Comparison of ENCODE assay signal across 3 worm cellular contexts in genomic region chrV:17819704-17820103, ce11.
TF ChIP-seq lines count a peak whose summit lies in the region.

No protein-coding gene starts in this region.

TF ChIP-seq in whole organism, L4 larva, 104 proteins besides CTCF, POLR2A, EP300 and RAD21:
- TF ChIP-seq fkh-10 (GFP tag; optimal IDR thresholded peaks at IDR 0.05; lab: Kevin White, UChicago) (no peak), set-16 (GFP tag; IDR thresholded peaks at IDR 0.05; lab: Robert Waterston, UW) (peak; percentile 73), nhr-11 (tag; optimal IDR thresholded peaks at IDR 0.05; lab: Kevin White, UChicago) (no peak), hlh-11 (tag; optimal IDR thresholded peaks at IDR 0.05; lab: Kevin White, UChicago) (no peak), skn-1 (tag; optimal IDR thresholded peaks at IDR 0.05; lab: Kevin White, UChicago) (no peak), egl-43 (GFP tag; IDR thresholded peaks at IDR 0.05; lab: Robert Waterston, UW) (peak; percentile 68; the same call in 1 of the 2 replicates)

TF ChIP-seq in whole organism, midembryonic, 9 proteins besides CTCF, POLR2A, EP300 and RAD21:
- no peak for TF ChIP-seq med-1 (GFP tag; optimal IDR thresholded peaks at IDR 0.05; lab: Kevin White, UChicago; ENCODE audit: insufficient read depth)
- TF ChIP-seq flt-1 (GFP tag; IDR thresholded peaks at IDR 0.05; lab: Robert Waterston, UW), result no peak
- no peak for TF ChIP-seq klf-2 (GFP tag; conservative IDR thresholded peaks at IDR 0.05; lab: Robert Waterston, UW)
- TF ChIP-seq ztf-23 (GFP tag; IDR thresholded peaks at IDR 0.05; lab: Robert Waterston, UW), result 0 out of 2 replicates have a peak, but pooled peaks have one; percentile 25
- no peak for TF ChIP-seq T22C8.4 (GFP tag; IDR thresholded peaks at IDR 0.05; lab: Robert Waterston, UW)
- no peak for TF ChIP-seq ref-1 (GFP tag; conservative IDR thresholded peaks at IDR 0.05; lab: Robert Waterston, UW)
- no peak for TF ChIP-seq cog-1 (tag; optimal IDR thresholded peaks at IDR 0.05; lab: Kevin White, UChicago)
- TF ChIP-seq ztf-29 (GFP tag; IDR thresholded peaks at IDR 0.05; lab: Robert Waterston, UW), result no peak
- TF ChIP-seq tab-1 (GFP tag; IDR thresholded peaks at IDR 0.05; lab: Robert Waterston, UW), result 0 out of 2 replicates have a peak, but pooled peaks have one; percentile 52
TF ChIP-seq in whole organism, midembryonic: peak in this region for 2.

TF ChIP-seq in whole organism, young adult, 124 proteins besides CTCF, POLR2A, EP300 and RAD21:
- TF ChIP-seq pbrm-1 (GFP tag; IDR thresholded peaks at IDR 0.05; lab: Robert Waterston, UW), result 0 out of 2 replicates have a peak, but pooled peaks have one; percentile 33
- TF ChIP-seq ceh-91 (GFP tag; IDR thresholded peaks at IDR 0.05; lab: Robert Waterston, UW), result no peak
- TF ChIP-seq ztf-26 (tag; optimal IDR thresholded peaks at IDR 0.05; lab: Kevin White, UChicago), result no peak
- peak; percentile 80 for TF ChIP-seq zfh-2 (GFP tag; conservative IDR thresholded peaks at IDR 0.05; lab: Robert Waterston, UW)
- peak; percentile 45; the same call in 1 of the 2 replicates for TF ChIP-seq egrh-3 (GFP tag; IDR thresholded peaks at IDR 0.05; lab: Robert Waterston, UW)
TF ChIP-seq in whole organism, young adult: peak in this region for 3.
